Fruit fly (Drosophila melanogaster) whole organism, prepupa: ENCODE data around the gene Pat1.

Experiments
- Blimp-1 ChIP-seq: fragments of 200-800 bp; sonication (Bioruptor generic); optimal IDR thresholded peaks from 3 replicates; lab custom pipeline; 2017; ENCODE audit warnings: missing biosample characterization, missing genetic modification characterization, mild to moderate bottlenecking, moderate library complexity, missing genetic modification reagents
- CG10631 ChIP-seq: fragments of 200-800 bp; sonication (Bioruptor generic); optimal IDR thresholded peaks from 2 replicates; lab custom pipeline; 2016; ENCODE audit warnings: missing biosample characterization, missing genetic modification characterization
- CG10669 ChIP-seq: fragments of 200-800 bp; sonication (Bioruptor generic); optimal IDR thresholded peaks from 3 replicates; lab custom pipeline; 2018; ENCODE audit warnings: missing biosample characterization, mild to moderate bottlenecking, missing genetic modification characterization, moderate library complexity
- CG11762 ChIP-seq: fragments of 200-800 bp; sonication (Bioruptor generic); optimal IDR thresholded peaks from 3 replicates; lab custom pipeline; 2016; ENCODE audit warnings: missing biosample characterization, missing genetic modification characterization; ENCODE audit not compliant: insufficient read depth
- CG15336 ChIP-seq: fragments of 200-800 bp; sonication (Bioruptor generic); IDR thresholded peaks from 2 replicates; pipeline ENCODE4 v1.3.6; 2022; ENCODE audit warnings: missing biosample characterization, missing genetic modification characterization
- CG1621 ChIP-seq: fragments of 200-800 bp; sonication (Bioruptor generic); optimal IDR thresholded peaks from 3 replicates; lab custom pipeline; 2018; ENCODE audit warnings: missing biosample characterization, mild to moderate bottlenecking, missing genetic modification characterization
- CG16779 ChIP-seq: fragments of 200-800 bp; sonication (Bioruptor generic); optimal IDR thresholded peaks from 3 replicates; lab custom pipeline; 2017; ENCODE audit warnings: missing biosample characterization, mild to moderate bottlenecking, missing genetic modification characterization
- CG3032 ChIP-seq: fragments of 200-800 bp; optimal IDR thresholded peaks from 2 replicates; lab custom pipeline; 2019; ENCODE audit warnings: missing biosample characterization, mild to moderate bottlenecking, missing genetic modification characterization, moderate library complexity
- CG31627 ChIP-seq: fragments of 200-800 bp; sonication (Bioruptor generic); optimal IDR thresholded peaks from 3 replicates; lab custom pipeline; 2016; ENCODE audit warnings: missing biosample characterization, missing genetic modification characterization
- CG32006 ChIP-seq: fragments of 200-800 bp; sonication (Bioruptor generic); optimal IDR thresholded peaks from 3 replicates; lab custom pipeline; 2017; ENCODE audit warnings: missing biosample characterization, mild to moderate bottlenecking, missing genetic modification characterization
- CG34406 ChIP-seq: fragments of 200-800 bp; sonication (Bioruptor generic); optimal IDR thresholded peaks from 3 replicates; lab custom pipeline; 2016; ENCODE audit warnings: missing biosample characterization, missing genetic modification characterization
- CG4318 ChIP-seq: fragments of 200-800 bp; sonication (Bioruptor generic); optimal IDR thresholded peaks from 3 replicates; lab custom pipeline; 2017; ENCODE audit warnings: missing biosample characterization, mild to moderate bottlenecking, missing genetic modification characterization
- CG6163 ChIP-seq: fragments of 200-800 bp; sonication (Bioruptor generic); IDR thresholded peaks from 3 replicates; pipeline ENCODE4 v1.3.6; 2022; ENCODE audit warnings: missing biosample characterization, missing genetic modification characterization
- CG6276 ChIP-seq: fragments of 200-800 bp; sonication (Bioruptor generic); optimal IDR thresholded peaks from 2 replicates; lab custom pipeline; 2017; ENCODE audit warnings: missing biosample characterization, mild to moderate bottlenecking, missing genetic modification characterization
- CG6792 ChIP-seq: fragments of 200-800 bp; sonication (Bioruptor generic); optimal IDR thresholded peaks from 3 replicates; lab custom pipeline; 2016; ENCODE audit warnings: missing biosample characterization, missing genetic modification characterization
- CG6808 ChIP-seq: fragments of 200-800 bp; sonication (Bioruptor generic); optimal IDR thresholded peaks from 3 replicates; lab custom pipeline; 2017; ENCODE audit warnings: missing biosample characterization, missing genetic modification characterization, mild to moderate bottlenecking, moderate library complexity, missing genetic modification reagents
- CG6854 ChIP-seq: fragments of 200-800 bp; sonication (Bioruptor generic); optimal IDR thresholded peaks from 2 replicates; lab custom pipeline; 2017; ENCODE audit warnings: missing biosample characterization, mild to moderate bottlenecking, missing genetic modification characterization
- CG7368 ChIP-seq: fragments of 200-800 bp; sonication (Bioruptor generic); optimal IDR thresholded peaks from 3 replicates; lab custom pipeline; 2016; ENCODE audit warnings: missing biosample characterization, missing genetic modification characterization
- CG8119 ChIP-seq: fragments of 200-800 bp; sonication (Bioruptor generic); IDR thresholded peaks from 3 replicates; pipeline ENCODE4 v1.3.6; 2022; ENCODE audit warnings: missing biosample characterization, missing genetic modification characterization
- CG8632 ChIP-seq: fragments of 200-800 bp; sonication (Bioruptor generic); optimal IDR thresholded peaks from 3 replicates; lab custom pipeline; 2016; ENCODE audit warnings: missing biosample characterization, missing genetic modification characterization
- CG9139 ChIP-seq: fragments of 200-800 bp; sonication (Bioruptor generic); optimal IDR thresholded peaks from 3 replicates; lab custom pipeline; 2017; ENCODE audit warnings: missing biosample characterization, mild to moderate bottlenecking, missing genetic modification characterization
- Eip75B ChIP-seq: fragments of 200-800 bp; sonication (Bioruptor generic); optimal IDR thresholded peaks from 3 replicates; lab custom pipeline; 2016; ENCODE audit warnings: missing biosample characterization, missing genetic modification characterization
- Eip78C ChIP-seq: fragments of 200-800 bp; sonication (Bioruptor generic); peaks from one replicate; lab custom pipeline; 2016; ENCODE audit warnings: missing biosample characterization, missing genetic modification characterization
- Eip93F ChIP-seq: fragments of 200-800 bp; sonication (Bioruptor generic); optimal IDR thresholded peaks from 2 replicates; lab custom pipeline; 2016; ENCODE audit warnings: missing biosample characterization, mild to moderate bottlenecking, missing genetic modification characterization
- Ets21C ChIP-seq: fragments of 200-800 bp; sonication (Bioruptor generic); optimal IDR thresholded peaks from 3 replicates; lab custom pipeline; 2016; ENCODE audit warnings: missing biosample characterization, missing genetic modification characterization
- Ets96B ChIP-seq: fragments of 200-800 bp; optimal IDR thresholded peaks from 2 replicates; lab custom pipeline; 2019; ENCODE audit warnings: missing biosample characterization, mild to moderate bottlenecking, missing genetic modification characterization, moderate library complexity
- Gug ChIP-seq: fragments of 200-800 bp; sonication (Bioruptor generic); IDR thresholded peaks from 2 replicates; pipeline ENCODE4 v1.3.6; 2022; ENCODE audit warnings: missing biosample characterization, missing genetic modification characterization
- Hr38 ChIP-seq: sonication (Bioruptor generic); optimal IDR thresholded peaks from 2 replicates; lab custom pipeline; 2016; ENCODE audit warnings: missing biosample characterization, missing genetic modification characterization
- Lpt ChIP-seq: fragments of 200-800 bp; sonication (Bioruptor generic); optimal IDR thresholded peaks from 3 replicates; lab custom pipeline; 2016; ENCODE audit warnings: missing biosample characterization, missing genetic modification characterization
- Met ChIP-seq: fragments of 200-800 bp; sonication (Bioruptor generic); optimal IDR thresholded peaks from 3 replicates; lab custom pipeline; 2016; ENCODE audit warnings: missing biosample characterization, missing genetic modification characterization
- OdsH ChIP-seq: fragments of 200-800 bp; sonication (Bioruptor generic); optimal IDR thresholded peaks from 3 replicates; lab custom pipeline; 2016; ENCODE audit warnings: missing biosample characterization, missing genetic modification characterization
- Sox102F ChIP-seq: fragments of 200-800 bp; sonication (Bioruptor generic); optimal IDR thresholded peaks from 2 replicates; lab custom pipeline; 2016; ENCODE audit warnings: missing biosample characterization, mild to moderate bottlenecking, missing genetic modification characterization
- Sox14 ChIP-seq: fragments of 200-800 bp; sonication (Bioruptor generic); optimal IDR thresholded peaks from 3 replicates; lab custom pipeline; 2016; ENCODE audit warnings: missing biosample characterization, missing genetic modification characterization
- Sox15 ChIP-seq: fragments of 200-800 bp; sonication (Bioruptor generic); optimal IDR thresholded peaks from 3 replicates; lab custom pipeline; 2016; ENCODE audit warnings: missing biosample characterization, missing genetic modification characterization
- achi ChIP-seq: fragments of 200-800 bp; sonication (Bioruptor generic); optimal IDR thresholded peaks from 3 replicates; lab custom pipeline; 2016; ENCODE audit warnings: missing biosample characterization, missing genetic modification characterization
- cyc ChIP-seq: fragments of 200-800 bp; sonication (Bioruptor generic); optimal IDR thresholded peaks from 3 replicates; lab custom pipeline; 2016; ENCODE audit warnings: missing biosample characterization, missing genetic modification characterization
- dac ChIP-seq: fragments of 200-800 bp; sonication (Bioruptor generic); optimal IDR thresholded peaks from 2 replicates; lab custom pipeline; 2017; ENCODE audit warnings: missing biosample characterization, mild to moderate bottlenecking, missing genetic modification characterization
- dsx ChIP-seq: fragments of 200-800 bp; optimal IDR thresholded peaks from 3 replicates; lab custom pipeline; 2019; ENCODE audit warnings: missing biosample characterization, mild to moderate bottlenecking, missing genetic modification characterization, moderate library complexity; ENCODE audit not compliant: poor library complexity, severe bottlenecking
- esn ChIP-seq: fragments of 200-800 bp; sonication (Bioruptor generic); optimal IDR thresholded peaks from 2 replicates; lab custom pipeline; 2016; ENCODE audit warnings: missing biosample characterization, mild to moderate bottlenecking, missing genetic modification characterization, moderate library complexity
- fd59A ChIP-seq: fragments of 200-800 bp; sonication (Bioruptor generic); optimal IDR thresholded peaks from 2 replicates; lab custom pipeline; 2017; ENCODE audit warnings: missing biosample characterization, mild to moderate bottlenecking, missing genetic modification characterization, missing genetic modification reagents
- fd85E ChIP-seq: fragments of 200-800 bp; sonication (Bioruptor generic); optimal IDR thresholded peaks from 3 replicates; lab custom pipeline; 2016; ENCODE audit warnings: missing biosample characterization, missing genetic modification characterization
- fkh ChIP-seq: fragments of 200-800 bp; sonication (Bioruptor generic); optimal IDR thresholded peaks from 3 replicates; lab custom pipeline; 2017; ENCODE audit warnings: missing biosample characterization, mild to moderate bottlenecking, missing genetic modification characterization, moderate library complexity
- net ChIP-seq: fragments of 200-800 bp; sonication (Bioruptor generic); optimal IDR thresholded peaks from 3 replicates; lab custom pipeline; 2016; ENCODE audit warnings: missing biosample characterization, missing genetic modification characterization
- pdm3 ChIP-seq: fragments of 200-800 bp; sonication (Bioruptor generic); optimal IDR thresholded peaks from 3 replicates; lab custom pipeline; 2016; ENCODE audit warnings: missing biosample characterization, missing genetic modification characterization
- salr ChIP-seq, 2 experiments: fragments of 200-800 bp; sonication (Bioruptor generic); optimal IDR thresholded peaks; 3 replicates each; lab custom pipeline; 2016 to 2018; ENCODE audit warnings: missing biosample characterization in 2 of 2, missing genetic modification characterization in 2 of 2, mild to moderate bottlenecking in 1 of 2
- spab ChIP-seq: fragments of 200-800 bp; sonication (Bioruptor generic); optimal IDR thresholded peaks from 2 replicates; lab custom pipeline; 2017; ENCODE audit warnings: missing biosample characterization, mild to moderate bottlenecking, missing genetic modification characterization, missing genetic modification reagents
- topi ChIP-seq: fragments of 200-800 bp; sonication (Bioruptor generic); optimal IDR thresholded peaks from 3 replicates; lab custom pipeline; 2016; ENCODE audit warnings: missing biosample characterization, missing genetic modification characterization
- vri ChIP-seq: fragments of 200-800 bp; sonication (Bioruptor generic); optimal IDR thresholded peaks from 3 replicates; lab custom pipeline; 2016; ENCODE audit warnings: missing biosample characterization, mild to moderate bottlenecking, missing genetic modification characterization

Pat1 gene

DNA sequence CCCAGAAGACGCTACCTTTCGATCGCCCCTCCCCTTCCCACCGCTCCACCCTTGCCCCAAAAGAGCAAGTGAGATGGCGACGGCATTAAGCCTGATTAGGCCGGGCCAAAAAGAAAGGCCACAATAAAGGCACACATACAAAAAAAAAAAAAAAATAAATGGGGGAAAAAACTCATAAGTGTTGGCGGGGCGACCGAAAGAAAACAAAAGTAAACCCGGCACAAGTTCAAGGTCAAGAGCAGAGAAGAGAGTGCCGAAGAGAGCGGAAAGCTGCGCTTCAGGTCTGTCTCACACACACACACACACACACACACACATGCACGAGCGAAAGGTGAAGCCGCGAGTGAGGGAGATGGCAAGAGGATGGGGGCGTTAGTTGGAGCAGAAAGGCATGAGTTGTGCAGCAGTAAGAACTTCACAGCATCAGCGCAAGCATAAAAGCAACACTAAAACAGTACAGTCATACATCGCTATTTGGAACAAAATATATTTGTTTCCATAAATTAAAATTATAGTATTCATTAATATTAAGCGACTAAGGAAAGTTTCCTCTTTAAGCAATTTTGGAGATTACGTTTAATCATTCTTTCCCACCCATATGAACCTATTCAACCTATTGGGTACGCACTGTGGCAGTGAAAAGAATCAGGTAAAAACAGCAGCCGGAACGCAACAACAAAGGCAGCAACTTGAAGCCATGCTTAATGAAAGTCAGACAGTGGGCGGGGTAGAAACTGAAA is 33.6 kb downstream of the Pat1 start (continued):
- TF ChIP-seq CG31627 (GFP tag; lab: Kevin White, UChicago) (peak; percentile 46), dsx (peak; percentile 80), CG10669 (GFP tag; lab: Kevin White, UChicago) (peak; percentile 44), fd85E (GFP tag; lab: Kevin White, UChicago) (no peak), Hr38 (GFP tag; lab: Kevin White, UChicago) (no peak), CG4318 (no peak), CG16779 (no peak), Ets21C (GFP tag; lab: Kevin White, UChicago) (peak; percentile 38), Blimp-1 (GFP tag; lab: Kevin White, UChicago) (peak; percentile 93), CG1621 (tag; lab: Kevin White, UChicago) (peak; percentile 29), CG11762 (no peak), CG3032 (tag; lab: Kevin White, UChicago) (peak; percentile 73), Eip93F (peak; percentile 2), vri (peak; percentile 69), Sox14 (GFP tag; lab: Kevin White, UChicago) (peak; percentile 64), net (peak; percentile 40), OdsH (GFP tag; lab: Kevin White, UChicago) (peak; percentile 55)

DNA sequence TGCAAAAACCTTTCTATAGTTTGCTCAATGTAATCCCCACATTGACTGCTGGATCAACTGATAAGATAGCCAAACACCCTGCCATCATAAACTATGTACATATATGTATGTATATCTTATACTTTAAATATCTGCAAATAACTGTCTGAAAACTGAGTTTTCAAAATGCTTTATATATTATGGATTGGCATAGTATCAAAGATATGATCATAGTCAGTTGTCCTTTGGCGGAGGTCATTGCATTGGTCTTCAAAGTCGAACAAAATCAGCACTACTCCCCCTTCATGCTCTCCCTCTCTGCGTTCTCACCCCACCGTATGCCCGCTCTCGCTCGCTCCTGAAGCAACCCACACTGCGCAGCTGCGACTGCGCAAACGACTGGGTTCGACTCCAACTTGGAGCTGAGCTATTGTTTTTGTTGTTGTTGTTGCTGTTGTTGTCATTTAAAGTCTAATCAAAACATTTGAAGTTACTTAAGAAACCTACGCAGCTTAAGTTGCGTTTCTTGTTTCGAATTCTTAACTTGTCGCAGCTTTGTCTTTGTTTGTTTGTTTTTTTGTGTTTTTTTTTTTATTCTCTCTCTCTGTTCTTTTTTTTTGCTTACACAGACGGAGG is 34.5 kb downstream of the Pat1 start:
- TF ChIP-seq CG8632 (GFP tag; lab: Kevin White, UChicago) (no peak), CG6854 (GFP tag; lab: Kevin White, UChicago) (no peak), CG7368 (GFP tag; lab: Kevin White, UChicago) (no peak), Lpt (GFP tag; lab: Kevin White, UChicago) (no peak), Eip93F (no peak), CG31627 (GFP tag; lab: Kevin White, UChicago) (no peak), pdm3 (no peak), CG10631 (GFP tag; lab: Kevin White, UChicago) (peak; percentile 14), fd59A (GFP tag; lab: Kevin White, UChicago) (no peak), CG3032 (tag; lab: Kevin White, UChicago) (no peak), Sox102F (GFP tag; lab: Kevin White, UChicago) (no peak), CG9139 (GFP tag; lab: Kevin White, UChicago) (no peak), fkh (peak; percentile 4), CG15336 (GFP tag; lab: Robert Waterston, UW) (0 out of 2 replicates have a peak, but pooled peaks have one; percentile 8), CG32006 (GFP tag; lab: Kevin White, UChicago) (peak; percentile 24), CG4318 (no peak), cyc (GFP tag; lab: Kevin White, UChicago) (no peak), Gug (GFP tag; lab: Robert Waterston, UW) (no peak), dac (GFP tag; lab: Kevin White, UChicago) (no peak), CG34406 (no peak), salr (GFP tag; optimal IDR thresholded peaks at IDR 0.05; lab: Kevin White, UChicago) (no peak), achi (no peak), OdsH (GFP tag; lab: Kevin White, UChicago) (no peak), CG6163 (GFP tag; lab: Robert Waterston, UW) (no peak), CG6276 (GFP tag; lab: Kevin White, UChicago) (no peak), Eip75B (GFP tag; lab: Kevin White, UChicago) (no peak), CG8119 (GFP tag; lab: Robert Waterston, UW) (no peak), Sox14 (GFP tag; lab: Kevin White, UChicago) (no peak), Ets96B (no peak), spab (no peak), topi (GFP tag; lab: Kevin White, UChicago) (peak; percentile 9), CG6808 (no peak), Met (GFP tag; lab: Kevin White, UChicago) (no peak), CG6792 (GFP tag; lab: Kevin White, UChicago) (no peak), esn (GFP tag; lab: Kevin White, UChicago) (no peak), CG16779 (no peak), Eip78C (peak; percentile 69), Sox15 (GFP tag; lab: Kevin White, UChicago) (no peak), net (no peak), vri (no peak)
